Worm (Caenorhabditis elegans) whole organism, L3 larva: Measurements from ENCODE around the gene mab-23.

Experiments used
- R02D3.7 ChIP-seq: fragments of 150-350 bp; optimal IDR thresholded peaks from 2 replicates; lab custom pipeline; 2014; ENCODE audit warnings: missing biosample characterization, missing genetic modification characterization
- ZK546.5 ChIP-seq: sonication (generic microtip); optimal IDR thresholded peaks from 2 replicates; lab custom pipeline; 2017; ENCODE audit warnings: missing biosample characterization, missing genetic modification characterization
- ama-1 ChIP-seq: fragments of 150-350 bp; optimal IDR thresholded peaks from 2 replicates; lab custom pipeline; 2018
- ceh-16 ChIP-seq: sonication (generic microtip); optimal IDR thresholded peaks from 2 replicates; lab custom pipeline; 2017; ENCODE audit warnings: missing biosample characterization, missing genetic modification characterization
- ceh-28 ChIP-seq: fragments of 150-350 bp; optimal IDR thresholded peaks from 2 replicates; lab custom pipeline; 2014; ENCODE audit warnings: missing biosample characterization, missing genetic modification reagents, missing genetic modification characterization
- ceh-82 ChIP-seq: fragments of 150-350 bp; optimal IDR thresholded peaks from 2 replicates; lab custom pipeline; 2014; ENCODE audit warnings: missing biosample characterization, missing genetic modification characterization
- ceh-9 ChIP-seq: sonication (generic microtip); optimal IDR thresholded peaks from 2 replicates; lab custom pipeline; 2018; ENCODE audit warnings: missing biosample characterization, missing genetic modification characterization
- egl-27 ChIP-seq: sonication (generic microtip); optimal IDR thresholded peaks from 4 replicates; lab custom pipeline; 2017; ENCODE audit warnings: missing biosample characterization, missing genetic modification reagents, missing genetic modification characterization
- egl-5 ChIP-seq: fragments of 150-350 bp; optimal IDR thresholded peaks from 2 replicates; lab custom pipeline; 2017; ENCODE audit warnings: missing biosample characterization, missing genetic modification reagents, missing genetic modification characterization, inconsistent platforms
- elt-1 ChIP-seq: fragments of 150-350 bp; optimal IDR thresholded peaks from 2 replicates; lab custom pipeline; 2014; ENCODE audit warnings: missing biosample characterization, missing genetic modification characterization
- elt-2 ChIP-seq: sonication (generic microtip); optimal IDR thresholded peaks from 2 replicates; lab custom pipeline; 2016; ENCODE audit warnings: missing genetic modification reagents, mild to moderate bottlenecking, missing genetic modification characterization, missing compliant biosample characterization
- elt-3 ChIP-seq, 3 experiments: fragments of 150-350 bp in 1 of 3; sonication (generic microtip) in 2 of 3; optimal IDR thresholded peaks; 2 replicates in 2 of 3; 4 replicates in 1 of 3; lab custom pipeline; 2014 to 2017; ENCODE audit warnings: missing biosample characterization in 3 of 3, missing genetic modification characterization in 3 of 3
- fkh-10 ChIP-seq: sonication (generic microtip); optimal IDR thresholded peaks from 2 replicates; lab custom pipeline; 2017; ENCODE audit warnings: missing biosample characterization, missing genetic modification reagents, missing genetic modification characterization
- fkh-2 ChIP-seq: fragments of 150-350 bp; optimal IDR thresholded peaks from 2 replicates; lab custom pipeline; 2014; ENCODE audit warnings: missing biosample characterization, missing genetic modification reagents, missing genetic modification characterization
- fos-1 ChIP-seq: fragments of 150-350 bp; optimal IDR thresholded peaks from 2 replicates; lab custom pipeline; 2014; ENCODE audit warnings: missing biosample characterization, missing genetic modification characterization
- hmg-11 ChIP-seq: sonication (generic microtip); optimal IDR thresholded peaks from 2 replicates; lab custom pipeline; 2016; ENCODE audit warnings: missing genetic modification characterization, missing compliant biosample characterization
- jun-1 ChIP-seq: fragments of 150-350 bp; optimal IDR thresholded peaks from 2 replicates; lab custom pipeline; 2014; ENCODE audit warnings: missing biosample characterization, missing genetic modification reagents, missing genetic modification characterization
- lin-15B ChIP-seq: fragments of 150-350 bp; optimal IDR thresholded peaks from 2 replicates; lab custom pipeline; 2014; ENCODE audit warnings: missing biosample characterization, missing genetic modification characterization
- lin-39 ChIP-seq: fragments of 150-350 bp; optimal IDR thresholded peaks from 2 replicates; lab custom pipeline; 2018; ENCODE audit warnings: missing biosample characterization, missing genetic modification reagents, missing genetic modification characterization
- lsy-12 ChIP-seq: sonication (generic microtip); optimal IDR thresholded peaks from 2 replicates; lab custom pipeline; 2016; ENCODE audit warnings: mild to moderate bottlenecking, missing genetic modification characterization, missing compliant biosample characterization
- nfya-1 ChIP-seq: sonication (generic microtip); optimal IDR thresholded peaks from 2 replicates; lab custom pipeline; 2017; ENCODE audit warnings: missing genetic modification characterization, mild to moderate bottlenecking, missing compliant biosample characterization, antibody characterized with exemption, moderate library complexity; ENCODE audit not compliant: insufficient read depth
- nhr-12 ChIP-seq: fragments of 150-350 bp; optimal IDR thresholded peaks from 2 replicates; lab custom pipeline; 2014; ENCODE audit warnings: missing biosample characterization, missing genetic modification characterization
- nhr-23 ChIP-seq: fragments of 150-350 bp; optimal IDR thresholded peaks from 2 replicates; lab custom pipeline; 2014; ENCODE audit warnings: missing biosample characterization, missing genetic modification reagents, missing genetic modification characterization
- nhr-25 ChIP-seq: sonication (generic microtip); optimal IDR thresholded peaks from 2 replicates; lab custom pipeline; 2017; ENCODE audit warnings: missing biosample characterization, missing genetic modification characterization
- nhr-28 ChIP-seq: fragments of 150-350 bp; optimal IDR thresholded peaks from 2 replicates; lab custom pipeline; 2014; ENCODE audit warnings: missing biosample characterization, missing genetic modification characterization
- nhr-43 ChIP-seq: sonication (generic microtip); optimal IDR thresholded peaks from 2 replicates; lab custom pipeline; 2016; ENCODE audit warnings: mild to moderate bottlenecking, missing genetic modification characterization, missing compliant biosample characterization; ENCODE audit not compliant: poor library complexity, severe bottlenecking
- nhr-67 ChIP-seq: fragments of 150-350 bp; optimal IDR thresholded peaks from 2 replicates; lab custom pipeline; 2014; ENCODE audit warnings: missing biosample characterization, missing genetic modification characterization
- nhr-76 ChIP-seq: fragments of 150-350 bp; sonication (generic microtip); optimal IDR thresholded peaks from 5 replicates; lab custom pipeline; 2014; ENCODE audit warnings: missing biosample characterization, missing genetic modification characterization
- pha-4 ChIP-seq: fragments of 150-350 bp; optimal IDR thresholded peaks from 2 replicates; lab custom pipeline; 2014; ENCODE audit warnings: missing biosample characterization, missing genetic modification reagents, missing genetic modification characterization
- pqm-1 ChIP-seq: fragments of 150-350 bp; optimal IDR thresholded peaks from 2 replicates; lab custom pipeline; 2017; ENCODE audit warnings: missing biosample characterization, missing genetic modification characterization, inconsistent platforms
- sea-2 ChIP-seq: fragments of 150-350 bp; sonication (generic microtip); optimal IDR thresholded peaks from 4 replicates; lab custom pipeline; 2014; ENCODE audit warnings: missing biosample characterization, missing genetic modification reagents, missing genetic modification characterization
- snpc-4 ChIP-seq: fragments of 150-350 bp; optimal IDR thresholded peaks from 2 replicates; lab custom pipeline; 2014; ENCODE audit warnings: missing biosample characterization, missing genetic modification characterization
- tbx-2 ChIP-seq: sonication (generic microtip); optimal IDR thresholded peaks from 2 replicates; lab custom pipeline; 2016; ENCODE audit warnings: mild to moderate bottlenecking, missing genetic modification characterization, missing compliant biosample characterization
- unc-39 ChIP-seq: sonication (generic microtip); optimal IDR thresholded peaks from 4 replicates; lab custom pipeline; 2017; ENCODE audit warnings: missing biosample characterization, missing genetic modification characterization
- zag-1 ChIP-seq: fragments of 150-350 bp; optimal IDR thresholded peaks from 2 replicates; lab custom pipeline; 2014; ENCODE audit warnings: missing biosample characterization, missing genetic modification characterization
- ztf-4 ChIP-seq: fragments of 150-350 bp; optimal IDR thresholded peaks from 2 replicates; lab custom pipeline; 2014; ENCODE audit warnings: missing biosample characterization, missing genetic modification characterization

mab-23 gene

ce11 chrV:10667284-10667683 is 34.4 kb downstream of the mab-23 start, which contains the start of gene twk-12:
Gene twk-12 (plus strand): TSS chrV:10667584.
- no peak for TF ChIP-seq ceh-82
- TF ChIP-seq unc-39 (tag; lab: Kevin White, UChicago): no peak
- TF ChIP-seq fkh-10 (GFP tag; lab: Kevin White, UChicago): no peak
- no peak for TF ChIP-seq nhr-76 (tag; lab: Kevin White, UChicago)
- TF ChIP-seq ztf-4: no peak
- no peak for TF ChIP-seq ceh-9 (tag; lab: Kevin White, UChicago)
- no peak for TF ChIP-seq ceh-28 (tag; lab: Kevin White, UChicago)
- TF ChIP-seq nhr-43: no peak
- no peak for TF ChIP-seq pqm-1 (tag; lab: Kevin White, UChicago)
- TF ChIP-seq snpc-4 (tag; lab: Kevin White, UChicago): no peak
- no peak for TF ChIP-seq ceh-16
- TF ChIP-seq fkh-2 (tag; lab: Kevin White, UChicago): no peak
- TF ChIP-seq fos-1 (tag; lab: Kevin White, UChicago): no peak
- no peak for TF ChIP-seq nhr-67 (tag; lab: Kevin White, UChicago)
- TF ChIP-seq elt-2 (tag; lab: Kevin White, UChicago): no peak
- TF ChIP-seq hmg-11: no peak
- TF ChIP-seq sea-2: no peak
- no peak for TF ChIP-seq jun-1 (tag; lab: Kevin White, UChicago)
- no peak for TF ChIP-seq ZK546.5 (tag; lab: Kevin White, UChicago)
- TF ChIP-seq elt-3 (tag; optimal IDR thresholded peaks at IDR 0.05; lab: Kevin White, UChicago): no peak

ce11 chrV:10670817-10671216 is 38.0 kb downstream of the mab-23 start:
- TF ChIP-seq nhr-25 (tag; lab: Kevin White, UChicago) (no peak), fkh-10 (GFP tag; lab: Kevin White, UChicago) (no peak), ama-1 (lab: Kevin White, UChicago) (no peak), tbx-2 (tag; lab: Kevin White, UChicago) (no peak), fkh-2 (tag; lab: Kevin White, UChicago) (no peak), pha-4 (peak; percentile 27), R02D3.7 (tag; lab: Kevin White, UChicago) (no peak), snpc-4 (tag; lab: Kevin White, UChicago) (no peak)

- TF ChIP-seq nhr-12 (tag; lab: Kevin White, UChicago) (no peak), snpc-4 (tag; lab: Kevin White, UChicago) (no peak), R02D3.7 (tag; lab: Kevin White, UChicago) (no peak), egl-27 (tag; lab: Kevin White, UChicago) (no peak), elt-1 (tag; lab: Kevin White, UChicago) (no peak), hmg-11 (no peak), ama-1 (lab: Kevin White, UChicago) (no peak), fos-1 (tag; lab: Kevin White, UChicago) (no peak), zag-1 (tag; lab: Kevin White, UChicago) (no peak), nhr-67 (tag; lab: Kevin White, UChicago) (no peak), ceh-28 (tag; lab: Kevin White, UChicago) (no peak), pha-4 (no peak), nhr-28 (tag; lab: Kevin White, UChicago) (no peak), ceh-16 (no peak), egl-5 (tag; lab: Kevin White, UChicago) (no peak)
- TF ChIP-seq, all 47 proteins: peak for 0
These were observed 38.8 kb downstream of the mab-23 start, which contains the start of gene ceh-22 for ce11 chrV:10671618-10672017. Gene ceh-22 (plus strand): TSS chrV:10671918.

ce11 chrV:10672601-10673000 is 39.7 kb downstream of the mab-23 start:
- TF ChIP-seq pha-4 (peak; percentile 1), ceh-16 (no peak)

- TF ChIP-seq nhr-23 (tag; lab: Kevin White, UChicago) (no peak), lsy-12 (tag; lab: Kevin White, UChicago) (no peak)
These were observed 43.1 kb downstream of the mab-23 start for ce11 chrV:10675978-10676377.

ce11 chrV:10677459-10677858 is 44.6 kb downstream of the mab-23 start:
- TF ChIP-seq egl-5 (tag; lab: Kevin White, UChicago): peak; percentile 51
- peak; percentile 63 for TF ChIP-seq nfya-1 (tag; lab: Kevin White, UChicago)
- TF ChIP-seq snpc-4 (tag; lab: Kevin White, UChicago): peak; percentile 19
- peak; percentile 61 for TF ChIP-seq fkh-10 (GFP tag; lab: Kevin White, UChicago)
- peak; percentile 5 for TF ChIP-seq lin-39 (tag; lab: Kevin White, UChicago)
- no peak for TF ChIP-seq nhr-43
- TF ChIP-seq jun-1 (tag; lab: Kevin White, UChicago): no peak
- peak; percentile 60 for TF ChIP-seq hmg-11
- TF ChIP-seq lin-15B (tag; lab: Kevin White, UChicago): peak; percentile 12
- TF ChIP-seq ama-1 (lab: Kevin White, UChicago): peak; percentile 24
